Fruit fly (Drosophila melanogaster) whole organism, wandering third instar larva: ENCODE measurements around the gene Scgbeta.

Experiments used
- Hnf4 ChIP-seq: fragments of 200-800 bp; sonication (Bioruptor generic); optimal IDR thresholded peaks from 2 replicates; lab custom pipeline; 2016; ENCODE audit warnings: missing biosample characterization, mild to moderate bottlenecking, missing genetic modification characterization
- foxo ChIP-seq, 2 experiments: fragments of 200-800 bp; sonication (Bioruptor generic); optimal IDR thresholded peaks; 2 replicates in 1 of 2; 3 replicates in 1 of 2; lab custom pipeline; 2016 to 2017; ENCODE audit warnings: missing biosample characterization in 2 of 2, missing genetic modification characterization in 2 of 2

DNA sequence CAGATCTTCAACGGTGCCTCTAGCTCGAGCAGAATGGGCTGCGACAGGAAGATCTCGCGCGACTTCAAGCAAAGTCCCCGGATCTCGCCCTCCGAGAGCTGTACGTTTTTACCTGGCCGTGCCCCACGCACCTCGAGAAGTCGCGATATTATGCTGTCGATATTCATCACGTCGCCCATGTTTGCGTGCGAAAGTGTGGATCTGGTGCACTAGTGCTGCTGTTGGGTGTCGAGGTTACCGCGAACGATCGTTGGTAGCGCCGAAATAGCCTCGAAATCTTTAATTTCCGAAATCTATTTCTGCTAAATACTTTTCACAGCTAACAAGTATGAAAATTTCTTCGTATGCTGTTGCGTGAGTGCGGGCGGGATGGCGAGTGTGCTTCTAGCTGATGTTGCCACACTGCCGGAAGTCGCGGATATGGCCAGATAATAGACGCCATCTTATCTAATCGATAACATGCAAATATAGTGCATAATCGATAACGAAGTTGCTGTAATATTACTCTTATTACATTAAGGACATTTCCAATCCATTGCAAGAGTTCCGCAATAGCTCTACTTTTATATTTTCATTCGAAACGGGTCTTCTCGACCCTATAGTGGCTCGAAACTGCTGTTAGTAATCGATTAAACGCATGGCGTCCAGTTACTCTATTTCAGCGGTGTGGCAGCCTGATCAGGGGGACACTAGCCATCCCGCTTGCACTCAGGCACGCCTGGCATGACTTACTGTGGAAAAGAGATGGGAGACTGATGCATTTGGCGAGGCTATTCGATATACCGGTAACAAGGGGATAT lies 3.5 kb upstream of the Scgbeta start, which contains the start of gene Pp1-87B:
- TF ChIP-seq Hnf4 (GFP tag; lab: Kevin White, UChicago) = no peak
- no peak for TF ChIP-seq foxo (GFP tag; optimal IDR thresholded peaks at IDR 0.05; lab: Kevin White, UChicago)
